Worm (Caenorhabditis elegans): Measurements from ENCODE around the gene htp-2.

htp-2 gene

ce11 chrIV:6416553-6416952, 2.8 kb upstream of the htp-2 start, which contains the start of gene Y73B6BL.22:
Gene Y73B6BL.22 (minus strand): TSS chrIV:6416653.
- no peak for TF ChIP-seq nhr-237 (tag; optimal IDR thresholded peaks at IDR 0.05)
- TF ChIP-seq zag-1 (tag; optimal IDR thresholded peaks at IDR 0.05): no peak
- TF ChIP-seq hmg-11 (tag; optimal IDR thresholded peaks at IDR 0.05): no peak
- no peak for TF ChIP-seq tbx-2 (tag; optimal IDR thresholded peaks at IDR 0.05)
- no peak for TF ChIP-seq nhr-25 (tag; optimal IDR thresholded peaks at IDR 0.05)
- TF ChIP-seq mml-1 (tag; optimal IDR thresholded peaks at IDR 0.05): no peak
- no peak for TF ChIP-seq skn-1 (tag; optimal IDR thresholded peaks at IDR 0.05)
- no peak for TF ChIP-seq lin-15B (tag; optimal IDR thresholded peaks at IDR 0.05)
- no peak for TF ChIP-seq unc-39 (tag; optimal IDR thresholded peaks at IDR 0.05)
- no peak for TF ChIP-seq sea-2 (GFP tag; optimal IDR thresholded peaks at IDR 0.05)
- TF ChIP-seq aly-2 (tag; optimal IDR thresholded peaks at IDR 0.05): no peak
- TF ChIP-seq nhr-67 (tag; optimal IDR thresholded peaks at IDR 0.05): no peak
- TF ChIP-seq mdl-1 (tag; optimal IDR thresholded peaks at IDR 0.05): no peak
- TF ChIP-seq jun-1 (tag; optimal IDR thresholded peaks at IDR 0.05): no peak
- TF ChIP-seq nhr-12 (tag; optimal IDR thresholded peaks at IDR 0.05): no peak
- no peak for TF ChIP-seq ceh-9 (tag; optimal IDR thresholded peaks at IDR 0.05)

ce11 chrIV:6417612-6418011, 1.7 kb upstream of the htp-2 start:
- TF ChIP-seq mml-1 (tag; optimal IDR thresholded peaks at IDR 0.05): no peak
- no peak for TF ChIP-seq ceh-16 (tag; optimal IDR thresholded peaks at IDR 0.05)

ce11 chrIV:6421183-6421635, 1.9 kb downstream of the htp-2 start, which contains the start of gene puf-11:
Gene puf-11 (plus strand): TSS chrIV:6421585.
- TF ChIP-seq nhr-237 (tag; optimal IDR thresholded peaks at IDR 0.05) (no peak), elt-1 (tag; optimal IDR thresholded peaks at IDR 0.05) (no peak), lin-39 (tag; optimal IDR thresholded peaks at IDR 0.05) (no peak), elt-2 (tag; optimal IDR thresholded peaks at IDR 0.05) (no peak), tbx-2 (tag; optimal IDR thresholded peaks at IDR 0.05) (no peak), daf-12 (tag; optimal IDR thresholded peaks at IDR 0.05) (no peak), nhr-12 (tag; optimal IDR thresholded peaks at IDR 0.05) (no peak), fos-1 (tag; optimal IDR thresholded peaks at IDR 0.05) (no peak), ceh-9 (tag; optimal IDR thresholded peaks at IDR 0.05) (no peak), nhr-11 (tag; optimal IDR thresholded peaks at IDR 0.05) (no peak), nhr-76 (tag; optimal IDR thresholded peaks at IDR 0.05) (no peak)

ce11 chrIV:6426089-6426715, 6.9 kb downstream of the htp-2 start, which contains the start of gene acp-6:
Gene acp-6 (minus strand): TSS chrIV:6426139.
- TF ChIP-seq nhr-23 (tag; optimal IDR thresholded peaks at IDR 0.05) (peak; percentile 32), elt-3 (tag; optimal IDR thresholded peaks at IDR 0.05) (peak in 1 of 3 experiments; percentile 63), skn-1 (tag; optimal IDR thresholded peaks at IDR 0.05) (no peak), ztf-4 (tag; optimal IDR thresholded peaks at IDR 0.05) (no peak), nfya-1 (tag; optimal IDR thresholded peaks at IDR 0.05; ENCODE audit: insufficient read depth) (no peak)

- TF ChIP-seq nhr-67 (tag; optimal IDR thresholded peaks at IDR 0.05): no peak
- no peak for TF ChIP-seq ceh-16 (tag; optimal IDR thresholded peaks at IDR 0.05)
- TF ChIP-seq ceh-28 (tag; optimal IDR thresholded peaks at IDR 0.05): no peak
- TF ChIP-seq ztf-4 (tag; optimal IDR thresholded peaks at IDR 0.05): no peak
- TF ChIP-seq ZK546.5 (tag; optimal IDR thresholded peaks at IDR 0.05): no peak
- no peak for TF ChIP-seq elt-3 (tag; optimal IDR thresholded peaks at IDR 0.05)
- TF ChIP-seq unc-62 (GFP tag; optimal IDR thresholded peaks at IDR 0.05): no peak
- TF ChIP-seq ama-1 (optimal IDR thresholded peaks at IDR 0.05): no peak
- TF ChIP-seq R02D3.7 (tag; optimal IDR thresholded peaks at IDR 0.05): no peak
- TF ChIP-seq elt-2 (tag; optimal IDR thresholded peaks at IDR 0.05): no peak
- TF ChIP-seq nhr-25 (tag; optimal IDR thresholded peaks at IDR 0.05): no peak
- TF ChIP-seq ceh-9 (tag; optimal IDR thresholded peaks at IDR 0.05): no peak
Observed at ce11 chrIV:6427223-6427622, 7.9 kb downstream of the htp-2 start.

ce11 chrIV:6431582-6431981, 12.3 kb downstream of the htp-2 start, which contains the start of gene acp-7:
Gene acp-7 (minus strand): TSS chrIV:6431682.
- no peak for TF ChIP-seq snpc-4 (tag; optimal IDR thresholded peaks at IDR 0.05)
- peak; percentile 73 for TF ChIP-seq pha-4 (tag; optimal IDR thresholded peaks at IDR 0.05)
